Worm (Caenorhabditis elegans): ENCODE results near the gene F10E7.9.

The F10E7.9 gene

ce11 chrII:7148099-7148498 is 38.2 kb upstream of the F10E7.9 start, which contains the start of gene T07F8.1:
TSS of gene T07F8.1 (plus strand) at chrII:7148399.
- TF ChIP-seq ztf-4 (tag; optimal IDR thresholded peaks at IDR 0.05) (no peak), nhr-25 (tag; optimal IDR thresholded peaks at IDR 0.05) (no peak), Y55F3AM.14 (GFP tag; optimal IDR thresholded peaks at IDR 0.05) (no peak)

ce11 chrII:7147550-7147949 is 37.7 kb upstream of the F10E7.9 start:
- TF ChIP-seq aly-2 (tag; optimal IDR thresholded peaks at IDR 0.05) (no peak), ama-1 (optimal IDR thresholded peaks at IDR 0.05) (no peak), nhr-25 (tag; optimal IDR thresholded peaks at IDR 0.05) (peak; percentile 28), elt-1 (tag; optimal IDR thresholded peaks at IDR 0.05) (no peak), peb-1 (tag; optimal IDR thresholded peaks at IDR 0.05) (no peak), gmeb-1 (tag; optimal IDR thresholded peaks at IDR 0.05) (peak; percentile 29), unc-39 (tag; optimal IDR thresholded peaks at IDR 0.05) (no peak), fos-1 (tag; optimal IDR thresholded peaks at IDR 0.05) (no peak), crh-2 (tag; optimal IDR thresholded peaks at IDR 0.05) (peak; percentile 29), sem-4 (tag; optimal IDR thresholded peaks at IDR 0.05) (no peak), lin-13 (GFP tag; optimal IDR thresholded peaks at IDR 0.05) (peak; percentile 39), ceh-82 (tag; optimal IDR thresholded peaks at IDR 0.05) (no peak), C34F6.9 (tag; optimal IDR thresholded peaks at IDR 0.05) (peak; percentile 62), F13H6.1 (tag; optimal IDR thresholded peaks at IDR 0.05) (no peak), nhr-6 (tag; optimal IDR thresholded peaks at IDR 0.05) (no peak), sma-9 (GFP tag; optimal IDR thresholded peaks at IDR 0.05) (no peak), sma-9 (tag; optimal IDR thresholded peaks at IDR 0.05) (no peak), lsy-2 (tag; optimal IDR thresholded peaks at IDR 0.05) (peak; percentile 14 to 80)

- TF ChIP-seq mdl-1 (tag; optimal IDR thresholded peaks at IDR 0.05) = no peak
- TF ChIP-seq sem-4 (tag; optimal IDR thresholded peaks at IDR 0.05) = no peak
- no peak for TF ChIP-seq F13H6.1 (tag; optimal IDR thresholded peaks at IDR 0.05)
- no peak for TF ChIP-seq elt-1 (tag; optimal IDR thresholded peaks at IDR 0.05)
- TF ChIP-seq ZK546.5 (tag; optimal IDR thresholded peaks at IDR 0.05) = no peak
- no peak for TF ChIP-seq skn-1 (tag; optimal IDR thresholded peaks at IDR 0.05)
- TF ChIP-seq lin-13 (GFP tag; optimal IDR thresholded peaks at IDR 0.05) = no peak
- TF ChIP-seq fos-1 (tag; optimal IDR thresholded peaks at IDR 0.05) = no peak
- TF ChIP-seq nhr-77 (tag; optimal IDR thresholded peaks at IDR 0.05) = no peak
- no peak for TF ChIP-seq nhr-6 (tag; optimal IDR thresholded peaks at IDR 0.05)
- no peak for TF ChIP-seq dmd-4 (tag; optimal IDR thresholded peaks at IDR 0.05)
- TF ChIP-seq Y55F3AM.14 (GFP tag; optimal IDR thresholded peaks at IDR 0.05) = no peak
- no peak for TF ChIP-seq lin-39 (tag; optimal IDR thresholded peaks at IDR 0.05)
- TF ChIP-seq mbf-1 (tag; optimal IDR thresholded peaks at IDR 0.05) = no peak
Measured at ce11 chrII:7146240-7146639, 36.4 kb upstream of the F10E7.9 start.

ce11 chrII:7144307-7144706 is 34.5 kb upstream of the F10E7.9 start, which contains the start of gene npr-31:
TSS of gene npr-31 (plus strand) at chrII:7144607.
- TF ChIP-seq alr-1 (tag; optimal IDR thresholded peaks at IDR 0.05) (no peak), mdl-1 (tag; optimal IDR thresholded peaks at IDR 0.05) (no peak), crh-2 (tag; optimal IDR thresholded peaks at IDR 0.05) (no peak), nhr-25 (tag; optimal IDR thresholded peaks at IDR 0.05) (no peak), egl-27 (tag; optimal IDR thresholded peaks at IDR 0.05) (no peak), nhr-77 (tag; optimal IDR thresholded peaks at IDR 0.05) (no peak), C34F6.9 (tag; optimal IDR thresholded peaks at IDR 0.05) (no peak), unc-39 (tag; optimal IDR thresholded peaks at IDR 0.05) (no peak), nhr-10 (tag; optimal IDR thresholded peaks at IDR 0.05) (no peak), F13H6.1 (tag; optimal IDR thresholded peaks at IDR 0.05) (no peak), lin-39 (tag; optimal IDR thresholded peaks at IDR 0.05) (no peak), lin-11 (tag; optimal IDR thresholded peaks at IDR 0.05) (no peak)

- no peak for TF ChIP-seq nhr-12 (tag; optimal IDR thresholded peaks at IDR 0.05)
- peak; percentile 67 for TF ChIP-seq fos-1 (tag; optimal IDR thresholded peaks at IDR 0.05)
- TF ChIP-seq sma-9 (GFP tag; optimal IDR thresholded peaks at IDR 0.05) = peak; percentile 54
- no peak for TF ChIP-seq sma-9 (tag; optimal IDR thresholded peaks at IDR 0.05)
- no peak for TF ChIP-seq zag-1 (tag; optimal IDR thresholded peaks at IDR 0.05)
- TF ChIP-seq sem-4 (tag; optimal IDR thresholded peaks at IDR 0.05) = no peak
- no peak for TF ChIP-seq ztf-1 (GFP tag; conservative IDR thresholded peaks at IDR 0.05)
Measured at ce11 chrII:7139064-7139463, 29.2 kb upstream of the F10E7.9 start.

Measured in whole organism, L2 larva.